Worm (Caenorhabditis elegans): ENCODE data around the gene C12D5.3.
"Not testable (repeated sequence)": the region's sequence is repeated elsewhere in the genome, so short reads cannot be mapped to it uniquely, and the experiment has no call there.

DNA sequence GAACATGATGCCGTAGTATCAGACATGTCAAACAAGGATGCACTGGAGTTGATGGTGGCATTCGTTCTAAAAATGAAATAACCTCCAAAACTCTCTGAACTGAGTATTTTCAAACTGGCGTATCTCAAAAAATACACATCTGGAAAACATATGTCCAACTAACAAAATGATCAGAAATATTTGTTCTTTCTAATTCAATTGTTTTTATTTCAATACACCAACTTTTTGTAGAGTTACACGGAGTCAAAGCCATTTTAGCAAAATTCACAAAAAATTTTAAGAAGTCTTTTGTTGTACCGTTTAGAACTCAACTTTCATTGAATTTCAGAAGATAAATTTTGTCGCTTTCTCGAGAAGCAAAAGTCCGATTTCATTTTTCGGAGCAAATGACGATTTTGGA, 27.5 kb downstream of the C12D5.3 start, which contains the start of gene srsx-40:
- not testable (repeated sequence) for TF ChIP-seq ztf-23 (GFP tag; IDR thresholded peaks at IDR 0.05); T22C8.4 (GFP tag; IDR thresholded peaks at IDR 0.05); klf-2 (GFP tag; conservative IDR thresholded peaks at IDR 0.05); tab-1 (GFP tag; IDR thresholded peaks at IDR 0.05); ztf-29 (GFP tag; IDR thresholded peaks at IDR 0.05); cog-1 (tag; optimal IDR thresholded peaks at IDR 0.05); ref-1 (GFP tag; conservative IDR thresholded peaks at IDR 0.05); med-1 (GFP tag; optimal IDR thresholded peaks at IDR 0.05; ENCODE audit: insufficient read depth)

Measured in whole organism, midembryonic.